Fruit fly (Drosophila melanogaster) whole organism, larva: ENCODE results near the gene Tm1.

Source experiments
- noc ChIP-seq: fragments of 200-800 bp; sonication (Bioruptor generic); optimal IDR thresholded peaks from 3 replicates; lab custom pipeline; 2019; ENCODE audit warnings: missing biosample characterization, mild to moderate bottlenecking, missing genetic modification characterization, moderate library complexity

Tm1 gene

DNA sequence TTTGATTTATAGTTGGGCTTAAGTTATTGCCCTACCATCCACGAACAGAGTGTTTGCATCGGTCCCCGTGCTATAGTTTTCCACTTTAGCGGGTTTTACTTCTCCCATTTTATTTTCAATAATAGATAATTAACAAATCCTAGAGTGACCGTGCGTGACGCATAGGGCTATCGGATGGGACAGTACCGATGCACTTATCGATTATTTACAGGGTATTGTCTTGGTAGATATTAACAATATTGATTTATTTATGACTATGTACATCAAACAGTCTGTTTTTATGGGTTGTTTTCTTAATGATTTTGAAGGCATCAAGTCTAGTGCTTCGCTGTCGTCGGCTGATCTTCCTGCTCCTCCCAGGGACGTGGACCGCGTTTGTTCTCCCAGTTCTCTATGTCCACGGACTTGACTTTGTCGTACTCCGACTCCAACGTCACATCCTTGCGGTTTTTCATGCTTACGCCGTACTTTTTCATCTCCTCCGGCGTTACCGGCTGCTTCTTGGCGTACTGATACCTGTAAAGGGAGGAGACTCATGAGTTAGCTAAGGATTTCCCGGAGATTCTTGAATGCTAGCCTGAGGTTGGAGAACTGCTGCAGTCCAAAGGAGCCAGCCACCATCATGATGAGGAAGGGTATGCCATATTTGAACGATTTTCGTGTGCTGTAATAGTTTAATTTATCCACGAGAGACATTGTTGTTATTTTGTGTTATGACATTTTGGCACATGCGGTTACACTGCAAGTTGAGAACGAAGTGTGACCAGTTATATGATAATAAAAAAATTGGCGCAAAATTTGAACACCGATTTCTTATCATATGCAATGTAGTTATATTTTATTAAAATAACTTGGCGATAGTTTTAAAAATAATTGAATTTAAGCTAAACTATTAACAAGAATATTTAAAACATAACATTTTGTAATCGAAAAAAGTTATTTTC, at the start of gene Tm1, which contains the start of gene MRG15:
TSS of gene Tm1 (plus strand) at position 295 of the 944 bp plus-strand sequence.
TSS of gene MRG15 (minus strand) at position 184 of the 944 bp plus-strand sequence.
- no peak for TF ChIP-seq noc (tag; lab: Kevin White, UChicago)

DNA sequence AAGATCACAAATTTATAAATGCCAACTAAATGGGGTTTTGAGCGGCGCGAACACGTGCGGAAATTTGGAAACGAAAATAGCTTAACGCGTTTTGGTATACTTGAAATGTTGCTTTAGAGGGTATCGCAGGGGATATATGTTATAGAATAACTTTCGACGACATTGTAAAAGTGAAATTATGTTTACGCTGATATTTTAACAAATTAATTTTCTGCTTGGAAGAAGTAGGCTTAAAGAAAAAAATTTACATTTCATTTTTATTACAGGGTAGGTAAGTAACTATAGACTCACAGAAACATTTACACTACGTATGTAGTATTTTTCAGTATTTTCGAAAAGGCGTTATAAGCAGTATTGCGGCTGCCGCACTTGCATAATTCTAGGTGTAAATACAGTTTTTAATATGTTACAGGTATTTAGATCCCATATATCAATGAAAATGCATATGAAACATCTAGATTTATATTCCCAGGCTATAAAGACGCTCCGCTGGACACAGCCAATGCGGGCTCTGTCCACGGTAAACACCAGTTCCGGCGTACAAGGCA, 48.6 kb upstream of the Tm1 start, which contains the start of the genes Art3 and mRpS10:
TSS of gene Art3 (minus strand) at position 80 of the 548 bp plus-strand sequence.
TSS of gene mRpS10 (plus strand) at position 337 of the 548 bp plus-strand sequence.
- peak; percentile 100 for TF ChIP-seq noc (tag; lab: Kevin White, UChicago)

DNA sequence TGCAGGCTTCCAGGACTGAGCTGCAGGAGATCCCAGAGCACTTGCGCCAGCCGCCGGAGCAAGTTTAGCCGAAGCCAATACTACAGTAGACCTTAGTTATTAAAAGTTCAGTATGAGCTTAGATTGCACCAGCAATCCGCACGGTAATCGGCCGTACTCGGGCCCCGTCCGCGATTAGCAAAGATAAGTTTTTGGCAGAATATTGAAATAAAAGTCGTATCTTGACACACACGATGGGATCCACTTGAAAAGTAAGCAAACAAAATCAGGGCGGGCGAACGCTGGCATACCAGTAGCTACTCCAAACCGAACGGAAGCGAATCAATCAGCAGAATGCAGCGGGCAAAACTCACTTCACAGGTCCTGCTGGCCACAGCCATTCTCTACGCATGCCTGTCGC, 47.7 kb upstream of the Tm1 start, which contains the start of gene CG34316:
TSS of gene CG34316 (plus strand) at position 301 of the 400 bp plus-strand sequence.
- no peak for TF ChIP-seq noc (tag; lab: Kevin White, UChicago)

DNA sequence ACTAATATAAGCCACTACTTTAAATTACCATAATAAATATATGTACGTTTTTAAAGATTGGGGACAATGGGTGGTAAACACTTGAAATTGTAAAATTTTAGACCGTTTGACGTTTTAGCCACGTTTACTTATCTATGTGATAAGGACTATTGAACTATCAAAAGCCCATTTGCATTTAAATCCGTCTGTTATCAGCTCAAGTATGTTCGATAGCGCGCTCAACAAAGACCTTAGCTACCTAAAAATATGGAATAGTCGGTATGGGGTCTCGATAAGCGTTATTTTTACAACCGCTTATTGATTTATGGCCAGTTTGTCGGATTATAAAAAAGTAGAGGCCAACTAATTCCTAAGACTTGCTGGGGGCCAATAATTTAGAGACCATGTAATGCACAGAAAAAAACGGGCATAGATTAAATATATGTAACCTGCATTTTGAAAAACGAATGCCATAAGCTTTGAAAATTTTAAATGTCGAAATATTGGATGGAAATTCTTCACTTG, 46.3 kb upstream of the Tm1 start:
- no peak for TF ChIP-seq noc (tag; lab: Kevin White, UChicago)

DNA sequence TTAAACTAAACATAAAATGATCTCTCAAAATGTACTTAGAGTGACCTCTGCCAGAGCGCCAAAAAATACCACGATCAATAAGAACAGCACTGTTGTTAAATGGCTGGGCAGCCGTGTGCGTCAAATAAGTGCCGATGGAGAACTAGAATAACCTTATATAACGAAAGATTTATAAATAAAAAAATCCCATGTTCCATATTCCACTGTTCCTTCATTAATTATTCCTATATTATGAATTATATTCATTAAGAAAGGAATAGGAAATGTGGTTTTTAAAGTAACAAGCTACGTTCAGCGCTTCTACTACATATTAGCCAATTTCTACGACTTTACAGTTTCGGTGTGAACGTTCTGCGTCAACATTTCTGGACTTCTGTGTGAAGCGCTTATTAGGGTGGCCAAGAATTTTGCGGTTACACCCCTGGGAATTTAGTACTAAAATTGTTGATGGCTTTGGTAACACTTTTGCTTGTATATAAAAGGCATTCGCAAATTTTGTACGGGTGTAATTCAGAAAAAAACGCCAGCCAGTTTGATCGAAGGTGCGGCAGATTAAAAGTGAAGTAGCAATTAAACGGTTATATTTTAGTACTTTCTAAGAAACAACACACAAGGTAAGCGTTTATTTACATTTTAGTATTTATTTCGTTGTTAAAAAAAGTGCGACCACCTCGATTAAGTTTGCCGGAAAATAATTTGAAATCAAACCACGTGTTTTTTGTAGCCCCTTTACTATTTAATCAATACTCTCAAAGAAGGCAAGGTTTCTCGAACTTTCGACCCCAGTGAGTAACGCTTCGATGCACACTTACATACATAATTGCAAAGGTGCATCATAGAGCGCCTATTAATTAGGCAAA, 35.6 kb upstream of the Tm1 start, which contains the start of the genes tefu and Hsc70-4:
TSS of gene tefu (minus strand) at position 51 of the 860 bp plus-strand sequence.
TSS of gene Hsc70-4 (plus strand) at position 502 of the 860 bp plus-strand sequence.
- no peak for TF ChIP-seq noc (tag; lab: Kevin White, UChicago)

DNA sequence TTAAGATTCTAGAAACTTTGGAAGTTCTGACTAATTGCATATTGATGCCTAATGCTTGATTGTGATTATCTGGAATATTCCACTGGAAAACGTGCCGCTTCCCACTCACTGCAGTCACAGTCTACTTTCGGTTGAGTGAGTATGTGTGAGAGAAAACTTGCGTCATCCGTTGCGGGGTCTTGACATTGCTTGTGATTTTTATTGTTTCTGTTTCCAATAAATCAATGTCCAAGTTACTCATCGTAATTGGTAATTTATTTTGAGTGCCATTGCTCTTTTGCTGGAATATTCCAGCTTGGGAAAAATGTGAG, 35.0 kb upstream of the Tm1 start:
- no peak for TF ChIP-seq noc (tag; lab: Kevin White, UChicago)

DNA sequence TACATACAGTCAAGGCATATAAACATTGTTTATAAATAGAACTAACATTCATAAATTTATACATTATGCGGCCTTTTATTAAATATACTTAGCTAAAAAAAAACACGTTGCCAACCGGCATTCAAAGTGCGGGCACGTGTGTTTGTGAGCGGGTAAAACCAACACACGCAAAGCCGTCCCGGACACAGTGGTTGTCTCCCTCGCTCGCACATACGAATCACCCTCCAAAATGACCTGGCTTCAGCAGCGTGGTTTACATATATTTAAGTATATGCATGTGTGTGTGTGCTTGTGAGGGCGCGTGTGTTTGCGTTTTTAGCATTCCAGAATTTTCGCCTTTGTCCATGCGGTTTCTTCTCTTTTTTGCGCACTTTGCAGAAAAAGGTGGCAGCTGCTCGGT, 34.6 kb upstream of the Tm1 start:
- TF ChIP-seq noc (tag; lab: Kevin White, UChicago) = no peak

DNA sequence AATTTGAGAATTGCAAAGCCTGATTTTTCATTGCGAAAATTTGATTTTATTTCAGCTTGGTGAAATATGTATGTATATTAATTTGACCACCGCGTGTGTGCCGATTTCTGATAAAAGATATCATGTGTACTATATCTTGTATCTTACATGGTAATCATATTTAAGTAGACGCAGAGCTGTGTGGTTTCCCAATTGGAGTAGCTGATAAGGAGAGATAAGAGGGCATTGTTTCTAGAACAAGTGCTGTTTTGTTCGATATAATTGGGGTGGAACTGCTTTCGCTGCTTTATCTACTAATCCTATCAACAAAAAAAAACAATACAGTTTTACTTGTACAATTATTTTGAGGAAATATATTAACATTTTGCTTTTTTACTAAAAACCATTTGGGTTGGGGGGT, 31.4 kb upstream of the Tm1 start:
- TF ChIP-seq noc (tag; lab: Kevin White, UChicago) = peak; percentile 6

DNA sequence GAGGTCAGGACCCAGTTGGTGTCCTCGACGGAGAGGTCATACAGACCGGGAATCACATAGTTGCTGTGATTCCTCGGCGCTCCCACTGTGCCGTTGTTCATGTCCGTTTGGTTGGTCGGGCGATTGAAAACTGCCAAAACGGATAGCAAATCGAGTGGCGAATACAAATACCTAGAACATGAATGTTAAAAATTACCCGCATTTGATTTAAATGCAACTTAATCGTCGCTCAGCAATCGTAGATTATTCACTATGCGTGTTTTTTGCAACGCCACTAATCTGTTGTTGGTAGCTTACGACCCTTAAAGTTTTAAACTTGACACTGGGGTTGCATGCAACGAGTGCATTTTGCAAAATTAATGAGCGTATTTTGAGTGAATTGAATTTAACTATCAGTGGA, 29.0 kb upstream of the Tm1 start, which contains the start of gene Amt:
TSS of gene Amt (minus strand) at position 101 of the 400 bp plus-strand sequence.
- no peak for TF ChIP-seq noc (tag; lab: Kevin White, UChicago)

DNA sequence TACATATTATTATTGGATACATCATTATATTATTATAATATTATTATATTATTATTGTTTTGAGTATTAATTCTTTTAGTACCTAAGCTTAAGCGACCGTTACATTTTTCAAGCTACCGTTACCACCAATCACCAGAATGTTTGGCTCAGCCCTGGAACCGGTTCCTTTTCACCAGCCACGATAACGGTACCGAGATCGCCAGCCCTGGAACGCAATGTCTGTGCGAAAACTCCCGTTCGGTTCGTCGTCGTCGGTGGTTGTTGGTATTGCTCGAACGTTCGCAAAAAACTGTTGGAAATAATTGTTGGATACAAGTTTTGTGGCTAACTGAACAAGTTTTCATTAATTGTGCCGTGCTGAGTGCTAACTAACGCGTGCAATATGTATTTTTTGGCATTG, 28.3 kb upstream of the Tm1 start, which contains the start of gene CG42404:
TSS of gene CG42404 (plus strand) at position 360 of the 400 bp plus-strand sequence.
- TF ChIP-seq noc (tag; lab: Kevin White, UChicago) = no peak

DNA sequence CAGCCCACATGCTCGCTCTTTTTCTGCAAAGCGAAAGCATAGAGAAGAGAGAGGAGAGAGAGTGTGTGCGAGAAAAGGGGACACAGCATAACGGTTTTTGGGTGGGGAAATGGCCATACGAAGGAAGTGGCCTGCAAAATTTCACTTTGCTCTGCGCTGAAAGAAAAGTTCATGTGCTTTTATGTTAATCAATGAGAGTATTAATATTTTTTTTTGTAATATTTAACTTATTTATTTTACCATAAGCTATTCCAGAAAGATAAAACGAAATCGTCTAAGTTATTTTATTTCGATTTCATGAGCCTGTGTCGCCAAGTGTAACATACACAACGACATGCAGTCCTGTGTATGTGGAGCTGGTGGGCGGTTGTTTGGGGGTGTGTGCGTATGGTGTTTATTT, 27.6 kb upstream of the Tm1 start:
- TF ChIP-seq noc (tag; lab: Kevin White, UChicago) = no peak

DNA sequence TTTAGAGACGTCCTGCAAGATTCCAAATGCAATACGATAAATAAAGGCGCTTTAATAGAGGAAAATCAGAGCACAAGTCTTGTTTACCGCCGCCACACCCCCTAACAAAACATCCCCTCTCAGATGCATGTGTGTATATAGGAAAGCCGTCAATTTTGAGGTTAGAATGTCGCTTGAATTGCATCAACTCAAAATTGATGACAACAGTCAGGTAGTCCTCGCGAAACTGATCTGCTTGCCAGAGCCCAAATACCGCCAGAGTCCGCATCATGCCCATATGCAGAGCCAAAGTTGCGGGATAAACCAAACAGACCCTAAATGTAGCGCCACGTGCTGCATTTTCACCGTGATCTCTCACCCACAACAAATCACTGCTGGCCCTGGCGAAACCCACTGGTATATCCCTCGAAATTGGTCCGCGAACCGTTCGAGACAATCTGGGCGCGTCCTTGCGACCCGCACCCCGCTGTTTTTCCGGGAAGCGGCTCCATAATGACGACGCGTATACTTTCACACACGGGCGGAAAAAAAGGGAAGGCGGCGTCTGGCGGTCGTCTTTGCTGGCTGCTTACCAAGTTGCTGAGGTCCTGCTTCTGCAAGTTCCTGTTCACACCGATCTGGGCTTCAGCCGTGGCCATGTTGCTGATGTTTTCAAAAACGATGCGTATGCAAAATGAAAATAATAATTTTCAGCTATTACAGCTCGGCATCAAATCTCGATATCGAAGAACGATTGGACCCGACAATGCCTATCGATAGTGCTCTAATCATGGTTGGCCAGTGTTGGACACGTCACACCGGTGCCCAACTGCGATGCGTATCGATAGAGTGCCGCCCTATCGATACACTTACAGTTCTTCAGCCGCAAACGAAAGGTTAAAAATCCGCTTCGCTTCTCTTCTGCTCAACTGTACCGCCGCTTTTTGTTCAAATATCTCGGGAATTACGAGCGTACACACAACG, 15.0 kb upstream of the Tm1 start, which contains the start of the genes eIF2gamma and Set:
TSS of gene eIF2gamma (minus strand) at position 749 of the 963 bp plus-strand sequence.
TSS of gene Set (plus strand) at position 843 of the 963 bp plus-strand sequence.
- no peak for TF ChIP-seq noc (tag; lab: Kevin White, UChicago)

DNA sequence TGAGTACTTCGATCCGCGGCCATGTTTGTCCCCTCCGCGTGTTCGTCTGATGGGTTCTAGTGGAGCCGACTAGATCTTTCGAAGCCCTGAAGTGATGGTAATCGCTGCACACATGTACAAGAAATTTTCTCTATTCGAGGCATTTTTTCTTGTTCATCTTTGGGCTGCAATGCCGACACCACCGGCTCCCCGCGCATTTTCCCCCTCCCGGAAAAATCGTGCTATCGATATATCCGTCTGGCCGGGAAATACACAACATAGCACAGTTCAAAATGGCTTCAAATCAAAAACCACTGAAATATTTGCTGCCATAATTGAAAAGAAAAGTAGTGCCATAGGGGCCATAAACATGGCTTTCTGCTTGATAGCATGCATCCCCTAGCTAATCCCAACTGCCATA, 14.1 kb upstream of the Tm1 start:
- TF ChIP-seq noc (tag; lab: Kevin White, UChicago) = no peak
